Fruit fly (Drosophila melanogaster) whole organism, embryonic: Measurements from ENCODE around the gene CG43322.

ENCODE experiments used
- Bgb ChIP-seq: fragments of 200-800 bp; sonication (Bioruptor generic); IDR thresholded peaks from 2 replicates; pipeline ENCODE4 v1.3.6; 2022; ENCODE audit warnings: missing biosample characterization, missing genetic modification characterization; ENCODE audit not compliant: partially characterized antibody
- Blimp-1 ChIP-seq: fragments of 200-800 bp; sonication (Bioruptor generic); optimal IDR thresholded peaks from 3 replicates; lab custom pipeline; 2018; ENCODE audit warnings: missing biosample characterization, missing genetic modification characterization, mild to moderate bottlenecking, moderate library complexity, missing genetic modification reagents
- CG10321 ChIP-seq: fragments of 200-800 bp; sonication (Bioruptor generic); IDR thresholded peaks from 2 replicates; pipeline ENCODE4 v1.3.6; 2022; ENCODE audit warnings: missing biosample characterization, missing genetic modification characterization
- CG10543 ChIP-seq: fragments of 200-800 bp; sonication (Bioruptor generic); optimal IDR thresholded peaks from 3 replicates; lab custom pipeline; 2017; ENCODE audit warnings: missing biosample characterization, mild to moderate bottlenecking, missing genetic modification characterization, moderate library complexity
- CG11504 ChIP-seq: fragments of 200-800 bp; sonication (Bioruptor generic); optimal IDR thresholded peaks from 3 replicates; lab custom pipeline; 2019; ENCODE audit warnings: missing biosample characterization, mild to moderate bottlenecking, missing genetic modification characterization, moderate library complexity
- CG12071 ChIP-seq: fragments of 200-800 bp; sonication (Bioruptor generic); optimal IDR thresholded peaks from 3 replicates; lab custom pipeline; 2018; ENCODE audit warnings: missing biosample characterization, mild to moderate bottlenecking, missing genetic modification characterization
- CG14014 ChIP-seq: fragments of 200-800 bp; sonication (Bioruptor generic); IDR thresholded peaks from 2 replicates; pipeline ENCODE4 v1.3.6; 2022; ENCODE audit warnings: missing biosample characterization, missing genetic modification characterization
- CG16813 ChIP-seq: fragments of 200-800 bp; sonication (Bioruptor generic); IDR thresholded peaks from 3 replicates; pipeline ENCODE4 v1.3.6; 2022; ENCODE audit warnings: missing biosample characterization, missing genetic modification characterization; ENCODE audit not compliant: partially characterized antibody
- CG2199 ChIP-seq: fragments of 200-800 bp; sonication (Bioruptor generic); IDR thresholded peaks from 3 replicates; pipeline ENCODE4 v1.3.6; 2022; ENCODE audit warnings: missing biosample characterization, missing genetic modification characterization
- CG30020 ChIP-seq: fragments of 200-800 bp; optimal IDR thresholded peaks from 2 replicates; lab custom pipeline; 2019; ENCODE audit warnings: missing biosample characterization, mild to moderate bottlenecking, missing genetic modification characterization, moderate library complexity
- CG7556 ChIP-seq: fragments of 200-800 bp; sonication (Bioruptor generic); optimal IDR thresholded peaks from 2 replicates; lab custom pipeline; 2017; ENCODE audit warnings: missing biosample characterization, mild to moderate bottlenecking, missing genetic modification characterization
- CG8359 ChIP-seq: fragments of 200-800 bp; sonication (Bioruptor generic); optimal IDR thresholded peaks from 2 replicates; lab custom pipeline; 2017; ENCODE audit warnings: missing biosample characterization, mild to moderate bottlenecking, missing genetic modification characterization, borderline replicate concordance
- Camta ChIP-seq: fragments of 200-800 bp; sonication (Bioruptor generic); optimal IDR thresholded peaks from 2 replicates; lab custom pipeline; 2016; ENCODE audit warnings: missing biosample characterization, missing genetic modification characterization
- D19A ChIP-seq: fragments of 200-800 bp; optimal IDR thresholded peaks from 3 replicates; lab custom pipeline; 2019; ENCODE audit warnings: missing biosample characterization, mild to moderate bottlenecking, missing genetic modification characterization, moderate library complexity
- Dip3 ChIP-seq: fragments of 200-800 bp; sonication (Bioruptor generic); optimal IDR thresholded peaks from 3 replicates; lab custom pipeline; 2016; ENCODE audit warnings: missing biosample characterization, missing genetic modification characterization
- Dll ChIP-seq: fragments of 200-800 bp; sonication (Bioruptor generic); IDR thresholded peaks from 4 replicates; pipeline ENCODE4 v1.3.6; 2022; ENCODE audit warnings: missing biosample characterization, missing genetic modification characterization; ENCODE audit not compliant: partially characterized antibody
- Dp ChIP-seq: fragments of 200-800 bp; sonication (Bioruptor generic); optimal IDR thresholded peaks from 2 replicates; lab custom pipeline; 2018; ENCODE audit warnings: missing biosample characterization, mild to moderate bottlenecking, missing genetic modification characterization, moderate library complexity
- H15 ChIP-seq: fragments of 200-800 bp; sonication (Bioruptor generic); IDR thresholded peaks from 3 replicates; pipeline ENCODE4 v1.3.6; 2022; ENCODE audit warnings: missing biosample characterization, missing genetic modification characterization
- H2.0 ChIP-seq: fragments of 200-800 bp; sonication (Bioruptor generic); IDR thresholded peaks from 2 replicates; pipeline ENCODE4 v1.3.6; 2022; ENCODE audit warnings: missing biosample characterization, missing genetic modification characterization
- Jarid2 ChIP-seq: fragments of 200-800 bp; sonication (Bioruptor generic); optimal IDR thresholded peaks from 3 replicates; lab custom pipeline; 2017; ENCODE audit warnings: mild to moderate bottlenecking, missing biosample characterization, missing genetic modification reagents, missing genetic modification characterization
- Mad ChIP-seq: fragments of 200-800 bp; sonication (Bioruptor generic); optimal IDR thresholded peaks from 2 replicates; lab custom pipeline; 2016; ENCODE audit warnings: missing biosample characterization, missing genetic modification characterization
- Med ChIP-seq: fragments of 200-800 bp; sonication (Bioruptor generic); peaks from one replicate; lab custom pipeline; 2016; ENCODE audit warnings: missing biosample characterization, missing genetic modification characterization, mild to moderate bottlenecking, inconsistent platforms, moderate library complexity
- NC2β ChIP-seq: fragments of 200-800 bp; sonication (Bioruptor generic); optimal IDR thresholded peaks from 2 replicates; lab custom pipeline; 2016; ENCODE audit warnings: missing biosample characterization, missing genetic modification characterization
- Optix ChIP-seq: fragments of 200-800 bp; sonication (Bioruptor generic); IDR thresholded peaks from 3 replicates; pipeline ENCODE4 v1.3.6; 2022; ENCODE audit warnings: missing biosample characterization, missing genetic modification characterization
- ab ChIP-seq: fragments of 200-800 bp; sonication (Bioruptor generic); optimal IDR thresholded peaks from 2 replicates; lab custom pipeline; 2016; ENCODE audit warnings: missing biosample characterization, missing genetic modification characterization
- cad ChIP-seq: fragments of >200 bp; optimal IDR thresholded peaks from 2 replicates; lab custom pipeline; 2017; ENCODE audit warnings: missing biosample characterization, missing genetic modification characterization
- cg ChIP-seq: fragments of 200-800 bp; sonication (Bioruptor generic); optimal IDR thresholded peaks from 3 replicates; lab custom pipeline; 2019; ENCODE audit warnings: missing biosample characterization, mild to moderate bottlenecking, missing genetic modification characterization, moderate library complexity
- chinmo ChIP-seq: fragments of 200-800 bp; sonication (Bioruptor generic); IDR thresholded peaks from 4 replicates; pipeline ENCODE4 v1.3.6; 2022; ENCODE audit warnings: missing biosample characterization, missing genetic modification characterization; ENCODE audit not compliant: partially characterized antibody
- chm ChIP-seq: fragments of 200-800 bp; sonication (Bioruptor generic); IDR thresholded peaks from 2 replicates; pipeline ENCODE4 v1.3.6; 2022; ENCODE audit warnings: missing biosample characterization, missing genetic modification characterization
- exex ChIP-seq: fragments of 200-800 bp; sonication (Bioruptor generic); optimal IDR thresholded peaks from 4 replicates; lab custom pipeline; 2018; ENCODE audit warnings: missing biosample characterization, mild to moderate bottlenecking, missing genetic modification characterization, moderate library complexity
- hbn ChIP-seq: fragments of 200-800 bp; sonication (Bioruptor generic); IDR thresholded peaks from 2 replicates; pipeline ENCODE4 v1.3.6; 2022; ENCODE audit warnings: missing biosample characterization, missing genetic modification characterization; ENCODE audit not compliant: partially characterized antibody
- kni ChIP-seq: fragments of 200-800 bp; sonication (Bioruptor generic); optimal IDR thresholded peaks from 3 replicates; lab custom pipeline; 2017; ENCODE audit warnings: mild to moderate bottlenecking, missing biosample characterization, missing genetic modification reagents, missing genetic modification characterization
- lmd ChIP-seq: fragments of 200-800 bp; sonication (Bioruptor generic); IDR thresholded peaks from 2 replicates; pipeline ENCODE4 v1.3.6; 2022; ENCODE audit warnings: missing biosample characterization, missing genetic modification characterization
- oc ChIP-seq: fragments of 200-800 bp; sonication (Bioruptor generic); optimal IDR thresholded peaks from 2 replicates; lab custom pipeline; 2018; ENCODE audit warnings: missing biosample characterization, mild to moderate bottlenecking, missing genetic modification characterization, moderate library complexity
- onecut ChIP-seq: fragments of 200-800 bp; sonication (Bioruptor generic); IDR thresholded peaks from 2 replicates; pipeline ENCODE4 v1.3.6; 2022; ENCODE audit warnings: missing biosample characterization, missing genetic modification characterization
- pan ChIP-seq, 4 experiments: fragments of >200 bp in 3 of 4; fragments of 200-800 bp in 1 of 4; sonication (Bioruptor generic) in 1 of 4; optimal IDR thresholded peaks in 3 of 4; IDR thresholded peaks in 1 of 4; 2 replicates each; pipeline versions ENCODE4 v1.3.6 to Lab custom; 2017 to 2022; ENCODE audit warnings: missing biosample characterization in 2 of 4, missing genetic modification characterization in 2 of 4, mixed read lengths in 1 of 4
- pros ChIP-seq: fragments of 200-800 bp; sonication (Bioruptor generic); optimal IDR thresholded peaks from 3 replicates; lab custom pipeline; 2019; ENCODE audit warnings: missing biosample characterization, mild to moderate bottlenecking, missing genetic modification characterization, moderate library complexity
- psq ChIP-seq: fragments of 200-800 bp; sonication (Bioruptor generic); optimal IDR thresholded peaks from 2 replicates; lab custom pipeline; 2017; ENCODE audit warnings: missing biosample characterization, missing genetic modification characterization
- rib ChIP-seq: fragments of 200-800 bp; sonication (Bioruptor generic); IDR thresholded peaks from 2 replicates; pipeline ENCODE4 v1.3.6; 2022; ENCODE audit warnings: missing biosample characterization, missing genetic modification characterization
- sd ChIP-seq: fragments of 200-800 bp; sonication (Bioruptor generic); optimal IDR thresholded peaks from 3 replicates; lab custom pipeline; 2018; ENCODE audit warnings: missing biosample characterization, mild to moderate bottlenecking, missing genetic modification characterization, moderate library complexity
- sim ChIP-seq: fragments of 200-800 bp; sonication (Bioruptor generic); IDR thresholded peaks from 2 replicates; pipeline ENCODE4 v1.3.6; 2022; ENCODE audit warnings: missing biosample characterization, missing genetic modification characterization
- slbo ChIP-seq: fragments of 200-800 bp; sonication (Bioruptor generic); IDR thresholded peaks from 2 replicates; pipeline ENCODE4 v1.3.6; 2022; ENCODE audit warnings: missing biosample characterization, missing genetic modification characterization
- ssp ChIP-seq: fragments of 200-800 bp; sonication (Bioruptor generic); IDR thresholded peaks from 2 replicates; pipeline ENCODE4 v1.3.6; 2022; ENCODE audit warnings: missing biosample characterization, missing genetic modification characterization
- stwl ChIP-seq: fragments of 200-800 bp; sonication (Bioruptor generic); optimal IDR thresholded peaks from 3 replicates; lab custom pipeline; 2018; ENCODE audit warnings: missing biosample characterization, mild to moderate bottlenecking, missing genetic modification characterization, moderate library complexity
- trem ChIP-seq: fragments of 200-800 bp; optimal IDR thresholded peaks from 3 replicates; lab custom pipeline; 2019; ENCODE audit warnings: missing biosample characterization, mild to moderate bottlenecking, missing genetic modification characterization, moderate library complexity
- vvl ChIP-seq: fragments of 200-800 bp; sonication (Bioruptor generic); IDR thresholded peaks from 2 replicates; pipeline ENCODE4 v1.3.6; 2022; ENCODE audit warnings: missing biosample characterization, missing genetic modification characterization
- wor ChIP-seq: fragments of 200-800 bp; sonication (Bioruptor generic); IDR thresholded peaks from 2 replicates; pipeline ENCODE4 v1.3.6; 2022; ENCODE audit warnings: missing biosample characterization, missing genetic modification characterization
- zf30C ChIP-seq: fragments of 200-800 bp; sonication (Bioruptor generic); optimal IDR thresholded peaks from 3 replicates; lab custom pipeline; 2018; ENCODE audit warnings: missing biosample characterization, mild to moderate bottlenecking, missing genetic modification characterization

The CG43322 gene

dm6 chr2L:7009807-7010470, 3.3 kb upstream of the CG43322 start, which contains the start of gene uif (continued):
- TF ChIP-seq CG7556 (GFP tag; lab: Kevin White, UChicago) (no peak), exex (tag; lab: Kevin White, UChicago) (no peak), CG16813 (GFP tag; lab: Robert Waterston, UW) (no peak), sd (tag; lab: Kevin White, UChicago) (peak; percentile 73), sim (GFP tag; lab: Robert Waterston, UW) (no peak), cg (GFP tag; lab: Kevin White, UChicago) (peak; percentile 73), CG10321 (GFP tag; lab: Robert Waterston, UW) (no peak), lmd (GFP tag; lab: Robert Waterston, UW) (no peak), CG8359 (GFP tag; lab: Kevin White, UChicago) (no peak), chm (GFP tag; lab: Robert Waterston, UW) (peak; percentile 48; the same call in 1 of the 2 replicates), psq (peak; percentile 28), cad (GFP tag; lab: Kevin White, UChicago) (no peak), hbn (0 out of 2 replicates have a peak, but pooled peaks have one; percentile 21), H2.0 (GFP tag; lab: Robert Waterston, UW) (no peak), oc (tag; lab: Kevin White, UChicago) (peak; percentile 76), pros (GFP tag; lab: Kevin White, UChicago) (peak; percentile 95), Blimp-1 (GFP tag; lab: Kevin White, UChicago) (peak; percentile 26), CG12071 (GFP tag; lab: Kevin White, UChicago) (no peak), slbo (GFP tag; lab: Robert Waterston, UW) (no peak), trem (tag; lab: Kevin White, UChicago) (no peak), vvl (GFP tag; lab: Robert Waterston, UW) (0 out of 2 replicates have a peak, but pooled peaks have one; percentile 37), H15 (no peak), ab (GFP tag; lab: Kevin White, UChicago) (no peak), zf30C (peak; percentile 26), Mad (GFP tag; lab: Kevin White, UChicago) (no peak), onecut (peak; percentile 45; the same call in 1 of the 2 replicates), chinmo (GFP tag; lab: Robert Waterston, UW) (peak; percentile 55; the same call in 1 of the 4 replicates), Med (GFP tag; lab: Kevin White, UChicago) (peak; percentile 60), wor (no peak), CG10543 (GFP tag; lab: Kevin White, UChicago) (peak; percentile 57), Bgb (GFP tag; lab: Robert Waterston, UW) (peak; percentile 26; the same call in 1 of the 2 replicates), ssp (GFP tag; lab: Robert Waterston, UW) (no peak), stwl (tag; lab: Kevin White, UChicago) (no peak), Dll (GFP tag; lab: Robert Waterston, UW) (0 out of 4 replicates have a peak, but pooled peaks have one; percentile 29), Jarid2 (GFP tag; lab: Kevin White, UChicago) (peak; percentile 77), CG2199 (GFP tag; lab: Robert Waterston, UW) (0 out of 3 replicates have a peak, but pooled peaks have one; percentile 6), Camta (GFP tag; lab: Kevin White, UChicago) (no peak), Optix (GFP tag; lab: Robert Waterston, UW) (no peak), Dip3 (no peak), CG11504 (no peak), D19A (tag; lab: Kevin White, UChicago) (peak; percentile 27), rib (GFP tag; lab: Robert Waterston, UW) (peak; percentile 20; the same call in 1 of the 2 replicates), pan (optimal IDR thresholded peaks at IDR 0.05; lab: Kevin White, UChicago) (no peak), pan (GFP tag; optimal IDR thresholded peaks at IDR 0.05 in 1 of 2, IDR thresholded peaks at IDR 0.05 in 1 of 2) (no peak), CG14014 (GFP tag; lab: Robert Waterston, UW) (no peak), kni (GFP tag; lab: Kevin White, UChicago) (peak; percentile 95), Dp (no peak), NC2β (GFP tag; lab: Kevin White, UChicago) (no peak), CG30020 (tag; lab: Kevin White, UChicago) (no peak)
